Worm (Caenorhabditis elegans): Measurements from ENCODE around the gene F53F1.3.
"Not testable (repeated sequence)": the region's sequence is repeated elsewhere in the genome, so short reads cannot be mapped to it uniquely, and the experiment has no call there.

The F53F1.3 gene

DNA sequence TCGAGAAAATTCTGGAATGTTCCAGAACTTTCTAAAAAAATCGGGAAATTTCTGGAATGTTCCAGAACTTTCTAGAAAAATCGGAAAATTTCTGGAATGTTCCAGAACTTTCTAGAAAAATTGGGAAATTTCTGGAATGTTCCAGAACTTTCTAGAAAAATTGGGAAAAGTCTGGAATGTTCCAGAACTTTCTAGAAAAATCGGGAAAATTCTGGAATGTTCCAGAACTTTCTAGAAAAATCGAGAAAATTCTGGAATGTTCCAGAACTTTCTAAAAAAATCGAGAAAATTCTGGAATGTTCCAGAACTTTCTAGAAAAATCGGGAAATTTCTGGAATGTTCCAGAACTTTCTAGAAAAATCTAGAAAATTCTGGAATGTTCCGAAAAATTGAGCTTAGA is 32.2 kb downstream of the F53F1.3 start:
- peak; percentile 91 for TF ChIP-seq dox-1 (GFP tag; IDR thresholded peaks at IDR 0.05)
- peak; percentile 61 for TF ChIP-seq ekl-4 (GFP tag; IDR thresholded peaks at IDR 0.05)
- peak; percentile 97 for TF ChIP-seq hsf-1 (GFP tag; IDR thresholded peaks at IDR 0.05)
- TF ChIP-seq D2030.7 (GFP tag; IDR thresholded peaks at IDR 0.05): peak; percentile 37; the same call in 1 of the 2 replicates
- peak; percentile 67 for TF ChIP-seq egrh-3 (GFP tag; IDR thresholded peaks at IDR 0.05)

DNA sequence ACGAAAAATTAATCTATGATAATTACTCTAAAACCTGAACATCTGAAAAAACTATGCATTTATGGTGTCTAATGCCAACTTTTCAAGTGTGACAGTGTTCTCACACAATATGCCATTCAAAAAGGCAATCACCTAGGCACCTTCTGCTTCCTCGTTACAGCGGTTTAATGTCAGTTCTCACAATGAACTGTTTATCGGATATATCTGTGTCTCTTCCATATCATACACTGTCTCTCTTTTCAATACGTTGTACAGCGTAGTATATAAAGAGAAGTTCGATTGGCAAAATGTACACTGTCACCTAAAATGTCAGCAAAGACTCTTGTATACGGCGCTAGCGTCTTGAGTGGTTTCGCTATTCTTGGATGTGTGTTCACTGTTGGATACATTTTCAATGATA is 33.6 kb downstream of the F53F1.3 start, which contains the start of gene col-162:
col-162 (plus strand) TSS at position 301 of the 400 bp plus-strand sequence.
- TF ChIP-seq T07F8.4 (tag; optimal IDR thresholded peaks at IDR 0.05): no peak
- TF ChIP-seq hsf-1 (GFP tag; IDR thresholded peaks at IDR 0.05): no peak
- TF ChIP-seq Y56A3A.18 (GFP tag; IDR thresholded peaks at IDR 0.05): no peak
- no peak for TF ChIP-seq mcd-1 (GFP tag; IDR thresholded peaks at IDR 0.05)

DNA sequence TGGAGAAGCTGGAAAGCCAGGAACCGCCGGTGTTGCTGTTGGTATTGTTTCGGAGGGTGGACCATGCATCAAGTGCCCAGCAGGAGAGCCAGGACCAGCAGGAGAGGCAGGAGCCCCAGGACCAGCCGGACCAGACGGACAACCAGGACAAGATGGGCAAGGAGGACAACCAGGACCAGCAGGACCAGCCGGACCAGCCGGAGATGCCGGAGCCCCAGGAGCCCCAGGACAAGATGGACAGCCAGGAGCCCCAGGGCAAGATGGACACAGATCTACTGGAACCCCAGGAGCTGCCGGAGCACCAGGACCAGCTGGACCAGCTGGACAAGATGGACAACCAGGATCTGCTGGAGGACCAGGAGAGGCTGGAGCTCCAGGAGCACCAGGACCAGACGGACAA is 34.8 kb downstream of the F53F1.3 start:
- TF ChIP-seq B0035.1 (tag; optimal IDR thresholded peaks at IDR 0.05): no peak
- no peak for TF ChIP-seq somi-1 (GFP tag; optimal IDR thresholded peaks at IDR 0.05)
- TF ChIP-seq athp-1 (tag; optimal IDR thresholded peaks at IDR 0.05): no peak
- TF ChIP-seq sdz-38 (tag; optimal IDR thresholded peaks at IDR 0.05): no peak
- no peak for TF ChIP-seq F33H1.4 (GFP tag; IDR thresholded peaks at IDR 0.05)
- no peak for TF ChIP-seq K11D2.4 (GFP tag; IDR thresholded peaks at IDR 0.05)
- TF ChIP-seq B0019.2 (GFP tag; conservative IDR thresholded peaks at IDR 0.05): no peak
- no peak for TF ChIP-seq F57A8.1 (GFP tag; optimal IDR thresholded peaks at IDR 0.05)
- no peak for TF ChIP-seq xnd-1 (tag; optimal IDR thresholded peaks at IDR 0.05)
- no peak for TF ChIP-seq lin-40 (tag; optimal IDR thresholded peaks at IDR 0.05)
- TF ChIP-seq ztf-25 (GFP tag; IDR thresholded peaks at IDR 0.05): 0 out of 2 replicates have a peak, but pooled peaks have one; percentile 41
- peak; percentile 94 for TF ChIP-seq egrh-3 (GFP tag; IDR thresholded peaks at IDR 0.05)
- no peak for TF ChIP-seq zfh-2 (GFP tag; conservative IDR thresholded peaks at IDR 0.05)
- TF ChIP-seq cebp-1 (GFP tag; IDR thresholded peaks at IDR 0.05): no peak
- TF ChIP-seq cebp-1 (tag; optimal IDR thresholded peaks at IDR 0.05): no peak
- no peak for TF ChIP-seq Y95B8A.8 (GFP tag; IDR thresholded peaks at IDR 0.05)
- no peak for TF ChIP-seq madf-6 (GFP tag; IDR thresholded peaks at IDR 0.05)

ce11 chrV:13443535-13443934 is 35.5 kb downstream of the F53F1.3 start, which contains the start of gene Y2H9A.6:
Y2H9A.6 (plus strand) TSS chrV:13443835.
- TF ChIP-seq Y56A3A.18 (GFP tag; IDR thresholded peaks at IDR 0.05); hrde-1 (tag; optimal IDR thresholded peaks at IDR 0.05; ENCODE audit: borderline replicate concordance); zfh-2 (GFP tag; conservative IDR thresholded peaks at IDR 0.05): not testable (repeated sequence)

- TF ChIP-seq attf-6 (GFP tag; IDR thresholded peaks at IDR 0.05) (no peak), attf-5 (GFP tag; optimal IDR thresholded peaks at IDR 0.05) (no peak)
Measured at ce11 chrV:13445229-13445949, 37.3 kb downstream of the F53F1.3 start, which contains the start of gene Y2H9A.4. Y2H9A.4 (plus strand) TSS chrV:13445899.

DNA sequence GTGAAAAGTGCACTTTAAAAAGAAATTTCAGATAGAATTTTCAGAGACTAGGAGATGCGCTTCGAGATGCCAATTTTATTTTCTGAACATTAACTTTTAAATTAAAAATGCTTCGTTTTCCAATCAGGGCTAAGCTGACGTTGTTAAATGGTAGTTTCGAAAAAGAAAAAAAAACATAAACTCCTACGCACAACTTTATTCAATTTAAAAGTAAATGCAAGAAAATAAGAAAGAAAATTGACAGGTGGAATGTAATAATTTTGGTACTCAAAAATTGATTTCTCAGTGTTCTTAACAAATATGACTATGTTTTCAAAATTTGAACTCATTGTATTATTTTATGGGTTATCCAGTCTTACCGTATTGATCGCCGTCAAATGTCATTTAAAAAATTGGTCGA is 45.3 kb downstream of the F53F1.3 start, which contains the start of gene lurp-2:
lurp-2 (plus strand) TSS at position 301 of the 400 bp plus-strand sequence.
- TF ChIP-seq sea-2 (GFP tag; IDR thresholded peaks at IDR 0.05): no peak
- no peak for TF ChIP-seq Y53F4B.3 (GFP tag; IDR thresholded peaks at IDR 0.05)
- no peak for TF ChIP-seq attf-5 (GFP tag; optimal IDR thresholded peaks at IDR 0.05)
- TF ChIP-seq ZK185.1 (tag; optimal IDR thresholded peaks at IDR 0.05; ENCODE audit: poor library complexity, severe bottlenecking): no peak
- no peak for TF ChIP-seq hmg-1.2 (GFP tag; IDR thresholded peaks at IDR 0.05)
- no peak for TF ChIP-seq lsl-1 (GFP tag; optimal IDR thresholded peaks at IDR 0.05)
- no peak for TF ChIP-seq hsf-1 (GFP tag; IDR thresholded peaks at IDR 0.05)

All from whole organism, young adult.